Fruit fly (Drosophila melanogaster) whole organism, wandering third instar larva: ENCODE data around the gene Cpr97Eb.

Experiments used
- Abd-B ChIP-seq: fragments of >200 bp; optimal IDR thresholded peaks from 2 replicates; lab custom pipeline; 2017; ENCODE audit warnings: missing biosample characterization, missing genetic modification characterization
- CG32264 ChIP-seq: fragments of 200-800 bp; sonication (Bioruptor generic); optimal IDR thresholded peaks from 2 replicates; lab custom pipeline; 2016; ENCODE audit warnings: missing biosample characterization, missing genetic modification characterization
- CrebA ChIP-seq: fragments of 200-800 bp; sonication (Bioruptor generic); optimal IDR thresholded peaks from 2 replicates; lab custom pipeline; 2016; ENCODE audit warnings: missing biosample characterization, mild to moderate bottlenecking, missing genetic modification characterization, borderline replicate concordance
- Dfd ChIP-seq: fragments of >200 bp; optimal IDR thresholded peaks from 2 replicates; lab custom pipeline; 2017; ENCODE audit warnings: missing biosample characterization, missing genetic modification characterization
- Dif ChIP-seq: fragments of 200-275, 200-300 bp; sonication (Bioruptor generic); optimal IDR thresholded peaks from 2 replicates; lab custom pipeline; 2018; ENCODE audit warnings: missing biosample characterization, missing genetic modification characterization; ENCODE audit not compliant: partially characterized antibody
- Hnf4 ChIP-seq: fragments of 200-800 bp; sonication (Bioruptor generic); optimal IDR thresholded peaks from 2 replicates; lab custom pipeline; 2016; ENCODE audit warnings: missing biosample characterization, mild to moderate bottlenecking, missing genetic modification characterization
- Hr78 ChIP-seq: fragments of >200 bp; optimal IDR thresholded peaks from 2 replicates; lab custom pipeline; 2017; ENCODE audit warnings: missing biosample characterization, missing genetic modification characterization
- Jra ChIP-seq: sonication (Bioruptor generic); optimal IDR thresholded peaks from 2 replicates; lab custom pipeline; 2016; ENCODE audit warnings: missing biosample characterization, missing genetic modification characterization
- Mio ChIP-seq: sonication (Bioruptor generic); optimal IDR thresholded peaks from 2 replicates; lab custom pipeline; 2016; ENCODE audit warnings: missing biosample characterization, missing genetic modification characterization
- Myc ChIP-seq: fragments of >200 bp; optimal IDR thresholded peaks from 2 replicates; lab custom pipeline; 2017
- N ChIP-seq: fragments of >200 bp; optimal IDR thresholded peaks from 2 replicates; lab custom pipeline; 2018; ENCODE audit warnings: missing biosample characterization, missing external identifiers, missing genetic modification characterization
- OdsH ChIP-seq: fragments of 200-800 bp; sonication (Bioruptor generic); optimal IDR thresholded peaks from 2 replicates; lab custom pipeline; 2016; ENCODE audit warnings: missing biosample characterization, mild to moderate bottlenecking, missing genetic modification characterization
- Rel ChIP-seq, 2 experiments: fragments of 200-800 bp; sonication (Bioruptor generic) in 1 of 2; optimal IDR thresholded peaks; 2 replicates in 1 of 2; 3 replicates in 1 of 2; lab custom pipeline; 2016 to 2019; ENCODE audit warnings: mild to moderate bottlenecking in 2 of 2, missing biosample characterization in 2 of 2, missing genetic modification characterization in 2 of 2, moderate library complexity in 1 of 2
- Vsx2 ChIP-seq: fragments of 200-300, 225-300 bp; sonication (Bioruptor generic); optimal IDR thresholded peaks from 2 replicates; lab custom pipeline; 2018; ENCODE audit warnings: missing biosample characterization, missing genetic modification characterization; ENCODE audit not compliant: partially characterized antibody
- br ChIP-seq: fragments of 200-800 bp; sonication (Bioruptor generic); optimal IDR thresholded peaks from 2 replicates; lab custom pipeline; 2016; ENCODE audit warnings: missing biosample characterization, missing genetic modification characterization
- dl ChIP-seq, 2 experiments: fragments of 175-275, 200-275 bp in 1 of 2; fragments of 200-275 bp in 1 of 2; sonication (Bioruptor generic); optimal IDR thresholded peaks; lab custom pipeline; 2018; ENCODE audit warnings: mild to moderate bottlenecking in 2 of 2, missing biosample characterization in 2 of 2, missing genetic modification characterization in 2 of 2, moderate library complexity in 2 of 2; ENCODE audit not compliant: partially characterized antibody in 2 of 2, insufficient read depth in 1 of 2
- dmrt93B ChIP-seq: fragments of 200-800 bp; sonication (Bioruptor generic); optimal IDR thresholded peaks from 2 replicates; lab custom pipeline; 2018; ENCODE audit warnings: missing biosample characterization, mild to moderate bottlenecking, missing genetic modification characterization
- dsf ChIP-seq: sonication (Bioruptor generic); optimal IDR thresholded peaks from 2 replicates; lab custom pipeline; 2016; ENCODE audit warnings: missing biosample characterization, missing genetic modification characterization, borderline replicate concordance
- foxo ChIP-seq, 2 experiments: fragments of 200-800 bp; sonication (Bioruptor generic); optimal IDR thresholded peaks; 2 replicates in 1 of 2; 3 replicates in 1 of 2; lab custom pipeline; 2016 to 2017; ENCODE audit warnings: missing biosample characterization in 2 of 2, missing genetic modification characterization in 2 of 2
- fru ChIP-seq: fragments of 200-800 bp; sonication (Bioruptor generic); optimal IDR thresholded peaks from 3 replicates; lab custom pipeline; 2016; ENCODE audit warnings: missing biosample characterization, mild to moderate bottlenecking, missing genetic modification characterization
- h ChIP-seq: fragments of 200-800 bp; sonication (Bioruptor generic); optimal IDR thresholded peaks from 3 replicates; lab custom pipeline; 2016; ENCODE audit warnings: missing biosample characterization, mild to moderate bottlenecking, missing genetic modification characterization
- lola ChIP-seq: fragments of >200 bp; optimal IDR thresholded peaks from 2 replicates; lab custom pipeline; 2017; ENCODE audit warnings: missing biosample characterization, missing genetic modification characterization
- pan ChIP-seq: fragments of >200 bp; optimal IDR thresholded peaks from 2 replicates; lab custom pipeline; 2017
- psq ChIP-seq: fragments of 200-800 bp; sonication (Bioruptor generic); optimal IDR thresholded peaks from 3 replicates; lab custom pipeline; 2017; ENCODE audit warnings: missing biosample characterization, mild to moderate bottlenecking, missing genetic modification characterization, moderate library complexity
- rgr ChIP-seq: fragments of 200-800 bp; sonication (Bioruptor generic); optimal IDR thresholded peaks from 3 replicates; lab custom pipeline; 2016; ENCODE audit warnings: missing biosample characterization, mild to moderate bottlenecking, missing genetic modification characterization
- sv ChIP-seq: fragments of 200-800 bp; sonication (Bioruptor generic); optimal IDR thresholded peaks from 3 replicates; lab custom pipeline; 2016; ENCODE audit warnings: missing biosample characterization, missing genetic modification characterization
- tai ChIP-seq: sonication (Bioruptor generic); optimal IDR thresholded peaks from 2 replicates; lab custom pipeline; 2016; ENCODE audit warnings: missing biosample characterization, missing genetic modification characterization
- usp ChIP-seq: fragments of >200 bp; optimal IDR thresholded peaks from 2 replicates; lab custom pipeline; 2017; ENCODE audit warnings: missing biosample characterization, missing genetic modification characterization
- woc ChIP-seq: sonication (Bioruptor generic); optimal IDR thresholded peaks from 2 replicates; lab custom pipeline; 2016; ENCODE audit warnings: missing biosample characterization, mild to moderate bottlenecking, missing genetic modification characterization

Cpr97Eb gene

DNA sequence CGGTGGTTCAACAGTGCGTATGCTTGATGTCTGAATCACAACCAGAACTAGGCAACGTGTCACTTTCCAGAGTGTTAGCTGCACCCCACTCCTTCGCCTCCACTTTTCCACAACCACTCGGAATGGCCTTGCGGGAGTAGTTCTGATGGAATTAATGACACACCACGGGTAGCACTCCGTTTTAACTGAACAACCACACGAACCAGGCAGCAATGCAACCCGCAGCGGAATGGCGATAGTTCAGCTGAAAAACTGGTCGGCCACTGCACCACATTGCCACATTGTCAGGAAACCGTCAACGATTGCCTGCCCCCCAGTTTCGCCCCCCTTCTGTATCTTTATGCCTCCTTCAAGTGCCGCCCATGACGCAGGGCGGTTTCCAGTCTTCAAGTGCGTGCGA, 3.4 kb downstream of the Cpr97Eb start, which contains the start of gene Cpr97Ea:
TSS of gene Cpr97Ea (minus strand) at position 230 of the 400 bp plus-strand sequence.
- TF ChIP-seq h, result no peak
- TF ChIP-seq rgr (GFP tag; lab: Kevin White, UChicago), result no peak
- TF ChIP-seq Hr78 (GFP tag; lab: Kevin White, UChicago), result no peak
- TF ChIP-seq pan (lab: Kevin White, UChicago), result no peak
- TF ChIP-seq sv (GFP tag; lab: Kevin White, UChicago), result no peak
- TF ChIP-seq woc (GFP tag; lab: Kevin White, UChicago), result no peak
- no peak for TF ChIP-seq lola (GFP tag; lab: Kevin White, UChicago)
- no peak for TF ChIP-seq Mio (GFP tag; lab: Kevin White, UChicago)
- no peak for TF ChIP-seq Abd-B (GFP tag; lab: Kevin White, UChicago)

DNA sequence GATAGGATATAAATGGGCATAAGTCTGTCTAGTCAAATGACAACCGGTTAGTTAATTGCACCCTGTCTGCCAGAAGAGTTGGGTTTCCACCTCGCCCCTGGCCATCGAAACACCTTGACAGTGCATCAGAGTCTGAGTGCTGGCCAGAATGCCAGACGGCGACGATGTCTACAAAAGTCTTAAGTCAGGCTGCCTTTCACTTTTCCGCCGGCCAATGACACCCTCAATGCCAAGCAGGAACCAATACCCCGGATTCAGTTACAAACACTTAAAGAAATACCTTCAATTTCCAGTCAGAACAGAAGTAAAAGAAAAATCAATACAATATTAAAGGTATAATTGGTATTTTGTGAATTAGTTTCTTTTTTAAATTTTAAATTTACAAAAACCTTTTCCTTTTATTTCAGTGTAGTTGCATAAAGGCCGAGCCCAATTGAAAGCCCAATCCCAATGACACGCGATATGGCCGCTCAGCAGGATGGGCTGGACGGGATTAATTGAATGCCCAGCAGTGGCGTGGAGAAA, 6.3 kb downstream of the Cpr97Eb start:
- TF ChIP-seq dmrt93B, result no peak
- TF ChIP-seq Hnf4 (GFP tag; lab: Kevin White, UChicago), result no peak
- TF ChIP-seq psq (GFP tag; lab: Kevin White, UChicago), result no peak
- peak in 1 of 2 experiments; percentile 10 for TF ChIP-seq foxo (GFP tag; optimal IDR thresholded peaks at IDR 0.05; lab: Kevin White, UChicago)
- peak; percentile 12 for TF ChIP-seq fru (GFP tag; lab: Kevin White, UChicago)
- no peak for TF ChIP-seq N (GFP tag; lab: Kevin White, UChicago)
- TF ChIP-seq h, result peak; percentile 7
- no peak for TF ChIP-seq CG32264 (GFP tag; lab: Kevin White, UChicago)
- no peak for TF ChIP-seq OdsH (GFP tag; lab: Kevin White, UChicago)
- TF ChIP-seq Mio (GFP tag; lab: Kevin White, UChicago), result no peak
- TF ChIP-seq dl (GFP tag; optimal IDR thresholded peaks at IDR 0.05; lab: Kevin White, UChicago; ENCODE audit: insufficient read depth in 1 of 2, partially characterized antibody in 2 of 2), result no peak
- TF ChIP-seq Vsx2 (GFP tag; lab: Kevin White, UChicago), result no peak

DNA sequence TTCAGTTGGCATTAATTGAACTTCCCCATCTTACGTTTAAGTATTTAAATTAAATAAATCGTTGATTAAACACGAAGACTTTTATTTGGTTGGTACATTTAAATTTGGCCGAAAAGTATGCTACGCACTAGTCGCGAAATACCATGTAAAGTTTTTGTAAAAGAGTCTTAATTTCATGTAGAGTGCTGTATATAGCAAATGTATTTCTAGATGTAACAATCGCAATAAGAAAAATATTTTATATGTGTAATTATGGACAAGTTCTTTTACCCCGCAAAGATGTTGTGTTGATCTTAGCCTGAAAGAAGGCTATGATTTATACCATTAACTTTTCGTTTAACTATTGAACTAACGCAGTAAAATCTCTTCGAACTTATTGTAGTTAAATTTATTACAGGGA, 8.2 kb downstream of the Cpr97Eb start:
- TF ChIP-seq Rel (GFP tag; optimal IDR thresholded peaks at IDR 0.05; lab: Kevin White, UChicago), result no peak
- no peak for TF ChIP-seq Rel (tag; optimal IDR thresholded peaks at IDR 0.05; lab: Kevin White, UChicago)
- TF ChIP-seq CG32264 (GFP tag; lab: Kevin White, UChicago), result no peak
- no peak for TF ChIP-seq Dfd (GFP tag; lab: Kevin White, UChicago)
- no peak for TF ChIP-seq Dif (GFP tag; lab: Kevin White, UChicago)
- TF ChIP-seq Myc (lab: Kevin White, UChicago), result peak; percentile 66

DNA sequence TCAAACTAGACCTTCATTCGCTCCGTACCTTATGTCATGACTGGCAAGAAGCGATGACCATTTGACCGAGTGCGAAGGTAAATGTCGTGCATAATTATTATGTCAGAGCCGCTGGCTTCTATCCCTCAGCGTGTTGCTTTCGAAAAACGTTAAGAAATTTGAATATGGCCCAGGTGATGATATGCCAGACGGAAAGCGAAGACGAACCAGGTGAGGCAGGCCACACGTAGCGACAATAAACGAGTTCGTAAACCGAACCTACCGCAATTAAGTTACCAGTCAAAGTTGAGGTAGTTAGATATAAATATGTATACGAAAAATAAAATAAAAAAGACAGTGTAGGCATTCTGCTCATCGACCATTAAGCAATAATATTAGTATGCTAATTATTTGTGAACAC, 14.3 kb downstream of the Cpr97Eb start:
- TF ChIP-seq sv (GFP tag; lab: Kevin White, UChicago) (no peak), Abd-B (GFP tag; lab: Kevin White, UChicago) (no peak), tai (GFP tag; lab: Kevin White, UChicago) (no peak), Hnf4 (GFP tag; lab: Kevin White, UChicago) (no peak), Jra (GFP tag; lab: Kevin White, UChicago) (no peak), h (no peak), dsf (GFP tag; lab: Kevin White, UChicago) (no peak), fru (GFP tag; lab: Kevin White, UChicago) (no peak), usp (no peak), Rel (GFP tag; optimal IDR thresholded peaks at IDR 0.05; lab: Kevin White, UChicago) (no peak), Rel (tag; optimal IDR thresholded peaks at IDR 0.05; lab: Kevin White, UChicago) (no peak), br (GFP tag; lab: Kevin White, UChicago) (no peak), rgr (GFP tag; lab: Kevin White, UChicago) (no peak), Dif (GFP tag; lab: Kevin White, UChicago) (no peak), CrebA (GFP tag; lab: Kevin White, UChicago) (no peak), Myc (lab: Kevin White, UChicago) (no peak), dl (GFP tag; optimal IDR thresholded peaks at IDR 0.05; lab: Kevin White, UChicago; ENCODE audit: insufficient read depth in 1 of 2, partially characterized antibody in 2 of 2) (no peak)

DNA sequence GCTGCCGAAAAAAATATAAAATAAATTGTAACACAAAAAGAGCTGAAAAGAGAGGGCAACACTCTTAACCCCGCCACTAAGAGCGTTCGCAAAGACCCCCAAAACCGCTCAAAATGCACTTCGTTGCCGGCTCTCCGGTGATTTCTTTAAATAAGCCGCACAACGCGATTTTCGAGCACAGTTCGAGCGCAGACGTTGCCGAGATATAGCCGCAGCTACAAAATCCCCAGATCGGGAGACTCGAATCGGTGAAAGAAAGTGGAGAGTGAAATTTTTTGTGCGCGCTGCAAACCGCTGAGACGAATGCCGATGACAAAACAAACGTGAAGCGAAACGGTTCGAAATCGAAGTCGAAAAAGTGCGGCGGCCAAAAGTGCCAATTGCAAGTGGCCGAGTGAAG, 15.2 kb downstream of the Cpr97Eb start, which contains the start of gene CG14257:
TSS of gene CG14257 (plus strand) at position 177 of the 400 bp plus-strand sequence.
- no peak for TF ChIP-seq Dfd (GFP tag; lab: Kevin White, UChicago)
- TF ChIP-seq psq (GFP tag; lab: Kevin White, UChicago), result peak; percentile 71
- TF ChIP-seq Dif (GFP tag; lab: Kevin White, UChicago), result peak; percentile 48
- TF ChIP-seq Rel (GFP tag; optimal IDR thresholded peaks at IDR 0.05; lab: Kevin White, UChicago), result no peak
- TF ChIP-seq Rel (tag; optimal IDR thresholded peaks at IDR 0.05; lab: Kevin White, UChicago), result peak; percentile 23
- no peak for TF ChIP-seq woc (GFP tag; lab: Kevin White, UChicago)
- TF ChIP-seq Vsx2 (GFP tag; lab: Kevin White, UChicago), result peak; percentile 8
- no peak for TF ChIP-seq Jra (GFP tag; lab: Kevin White, UChicago)
